Fruit fly (Drosophila melanogaster) whole organism, wandering third instar larva: Measurements from ENCODE around the gene lush.

ENCODE experiments used
- Abd-B ChIP-seq: fragments of >200 bp; optimal IDR thresholded peaks from 2 replicates; lab custom pipeline; 2017; ENCODE audit warnings: missing biosample characterization, missing genetic modification characterization
- CG32264 ChIP-seq: fragments of 200-800 bp; sonication (Bioruptor generic); optimal IDR thresholded peaks from 2 replicates; lab custom pipeline; 2016; ENCODE audit warnings: missing biosample characterization, missing genetic modification characterization
- CG9705 ChIP-seq: fragments of 200-800 bp; sonication (Bioruptor generic); optimal IDR thresholded peaks from 2 replicates; lab custom pipeline; 2018; ENCODE audit warnings: missing biosample characterization, mild to moderate bottlenecking, missing genetic modification characterization
- CrebA ChIP-seq: fragments of 200-800 bp; sonication (Bioruptor generic); optimal IDR thresholded peaks from 2 replicates; lab custom pipeline; 2016; ENCODE audit warnings: missing biosample characterization, mild to moderate bottlenecking, missing genetic modification characterization, borderline replicate concordance
- Dfd ChIP-seq: fragments of >200 bp; optimal IDR thresholded peaks from 2 replicates; lab custom pipeline; 2017; ENCODE audit warnings: missing biosample characterization, missing genetic modification characterization
- Dif ChIP-seq: fragments of 200-275, 200-300 bp; sonication (Bioruptor generic); optimal IDR thresholded peaks from 2 replicates; lab custom pipeline; 2018; ENCODE audit warnings: missing biosample characterization, missing genetic modification characterization; ENCODE audit not compliant: partially characterized antibody
- HLH106 ChIP-seq: fragments of 200-800 bp; optimal IDR thresholded peaks from 3 replicates; lab custom pipeline; 2019; ENCODE audit warnings: missing biosample characterization, mild to moderate bottlenecking, missing genetic modification characterization, moderate library complexity
- Hnf4 ChIP-seq: fragments of 200-800 bp; sonication (Bioruptor generic); optimal IDR thresholded peaks from 2 replicates; lab custom pipeline; 2016; ENCODE audit warnings: missing biosample characterization, mild to moderate bottlenecking, missing genetic modification characterization
- Hr78 ChIP-seq: fragments of >200 bp; optimal IDR thresholded peaks from 2 replicates; lab custom pipeline; 2017; ENCODE audit warnings: missing biosample characterization, missing genetic modification characterization
- Hr83 ChIP-seq: fragments of 200-300 bp; sonication (Bioruptor generic); optimal IDR thresholded peaks from 2 replicates; lab custom pipeline; 2016; ENCODE audit warnings: missing biosample characterization, mild to moderate bottlenecking, missing genetic modification characterization, moderate library complexity; ENCODE audit not compliant: poor library complexity, severe bottlenecking
- Mio ChIP-seq: sonication (Bioruptor generic); optimal IDR thresholded peaks from 2 replicates; lab custom pipeline; 2016; ENCODE audit warnings: missing biosample characterization, missing genetic modification characterization
- Myc ChIP-seq: fragments of >200 bp; optimal IDR thresholded peaks from 2 replicates; lab custom pipeline; 2017
- N ChIP-seq: fragments of >200 bp; optimal IDR thresholded peaks from 2 replicates; lab custom pipeline; 2018; ENCODE audit warnings: missing biosample characterization, missing external identifiers, missing genetic modification characterization
- OdsH ChIP-seq: fragments of 200-800 bp; sonication (Bioruptor generic); optimal IDR thresholded peaks from 2 replicates; lab custom pipeline; 2016; ENCODE audit warnings: missing biosample characterization, mild to moderate bottlenecking, missing genetic modification characterization
- Rel ChIP-seq, 2 experiments: fragments of 200-800 bp; sonication (Bioruptor generic) in 1 of 2; optimal IDR thresholded peaks; 2 replicates in 1 of 2; 3 replicates in 1 of 2; lab custom pipeline; 2016 to 2019; ENCODE audit warnings: mild to moderate bottlenecking in 2 of 2, missing biosample characterization in 2 of 2, missing genetic modification characterization in 2 of 2, moderate library complexity in 1 of 2
- Sp1 ChIP-seq: fragments of 200-800 bp; sonication (Bioruptor generic); optimal IDR thresholded peaks from 3 replicates; lab custom pipeline; 2019; ENCODE audit warnings: missing biosample characterization, mild to moderate bottlenecking, missing genetic modification characterization, moderate library complexity
- Vsx2 ChIP-seq: fragments of 200-300, 225-300 bp; sonication (Bioruptor generic); optimal IDR thresholded peaks from 2 replicates; lab custom pipeline; 2018; ENCODE audit warnings: missing biosample characterization, missing genetic modification characterization; ENCODE audit not compliant: partially characterized antibody
- br ChIP-seq: fragments of 200-800 bp; sonication (Bioruptor generic); optimal IDR thresholded peaks from 2 replicates; lab custom pipeline; 2016; ENCODE audit warnings: missing biosample characterization, missing genetic modification characterization
- brk ChIP-seq: fragments of 200-800 bp; sonication (Bioruptor generic); optimal IDR thresholded peaks from 2 replicates; lab custom pipeline; 2016; ENCODE audit warnings: missing biosample characterization, mild to moderate bottlenecking, missing genetic modification characterization
- dl ChIP-seq, 2 experiments: fragments of 175-275, 200-275 bp in 1 of 2; fragments of 200-275 bp in 1 of 2; sonication (Bioruptor generic); optimal IDR thresholded peaks; lab custom pipeline; 2018; ENCODE audit warnings: mild to moderate bottlenecking in 2 of 2, missing biosample characterization in 2 of 2, missing genetic modification characterization in 2 of 2, moderate library complexity in 2 of 2; ENCODE audit not compliant: partially characterized antibody in 2 of 2, insufficient read depth in 1 of 2
- dmrt93B ChIP-seq: fragments of 200-800 bp; sonication (Bioruptor generic); optimal IDR thresholded peaks from 2 replicates; lab custom pipeline; 2018; ENCODE audit warnings: missing biosample characterization, mild to moderate bottlenecking, missing genetic modification characterization
- dsf ChIP-seq: sonication (Bioruptor generic); optimal IDR thresholded peaks from 2 replicates; lab custom pipeline; 2016; ENCODE audit warnings: missing biosample characterization, missing genetic modification characterization, borderline replicate concordance
- ey ChIP-seq: fragments of 200-800 bp; sonication (Bioruptor generic); optimal IDR thresholded peaks from 2 replicates; lab custom pipeline; 2016; ENCODE audit warnings: missing biosample characterization, missing genetic modification characterization
- foxo ChIP-seq, 2 experiments: fragments of 200-800 bp; sonication (Bioruptor generic); optimal IDR thresholded peaks; 2 replicates in 1 of 2; 3 replicates in 1 of 2; lab custom pipeline; 2016 to 2017; ENCODE audit warnings: missing biosample characterization in 2 of 2, missing genetic modification characterization in 2 of 2
- fru ChIP-seq: fragments of 200-800 bp; sonication (Bioruptor generic); optimal IDR thresholded peaks from 3 replicates; lab custom pipeline; 2016; ENCODE audit warnings: missing biosample characterization, mild to moderate bottlenecking, missing genetic modification characterization
- h ChIP-seq: fragments of 200-800 bp; sonication (Bioruptor generic); optimal IDR thresholded peaks from 3 replicates; lab custom pipeline; 2016; ENCODE audit warnings: missing biosample characterization, mild to moderate bottlenecking, missing genetic modification characterization
- jim ChIP-seq: fragments of 175-275, 200-325 bp; sonication (Bioruptor generic); optimal IDR thresholded peaks from 2 replicates; lab custom pipeline; 2016; ENCODE audit warnings: missing biosample characterization, mild to moderate bottlenecking, missing genetic modification characterization
- lola ChIP-seq: fragments of >200 bp; optimal IDR thresholded peaks from 2 replicates; lab custom pipeline; 2017; ENCODE audit warnings: missing biosample characterization, missing genetic modification characterization
- pan ChIP-seq: fragments of >200 bp; optimal IDR thresholded peaks from 2 replicates; lab custom pipeline; 2017
- psq ChIP-seq: fragments of 200-800 bp; sonication (Bioruptor generic); optimal IDR thresholded peaks from 3 replicates; lab custom pipeline; 2017; ENCODE audit warnings: missing biosample characterization, mild to moderate bottlenecking, missing genetic modification characterization, moderate library complexity
- rgr ChIP-seq: fragments of 200-800 bp; sonication (Bioruptor generic); optimal IDR thresholded peaks from 3 replicates; lab custom pipeline; 2016; ENCODE audit warnings: missing biosample characterization, mild to moderate bottlenecking, missing genetic modification characterization
- sage ChIP-seq: fragments of 200-800 bp; sonication (Bioruptor generic); optimal IDR thresholded peaks from 2 replicates; lab custom pipeline; 2016; ENCODE audit warnings: missing biosample characterization, mild to moderate bottlenecking, missing genetic modification characterization
- sv ChIP-seq: fragments of 200-800 bp; sonication (Bioruptor generic); optimal IDR thresholded peaks from 3 replicates; lab custom pipeline; 2016; ENCODE audit warnings: missing biosample characterization, missing genetic modification characterization
- tai ChIP-seq: sonication (Bioruptor generic); optimal IDR thresholded peaks from 2 replicates; lab custom pipeline; 2016; ENCODE audit warnings: missing biosample characterization, missing genetic modification characterization
- usp ChIP-seq: fragments of >200 bp; optimal IDR thresholded peaks from 2 replicates; lab custom pipeline; 2017; ENCODE audit warnings: missing biosample characterization, missing genetic modification characterization
- woc ChIP-seq: sonication (Bioruptor generic); optimal IDR thresholded peaks from 2 replicates; lab custom pipeline; 2016; ENCODE audit warnings: missing biosample characterization, mild to moderate bottlenecking, missing genetic modification characterization

The lush gene

dm6 chr3L:19635478-19635996 is 29.6 kb upstream of the lush start, which contains the start of gene wnd:
wnd (minus strand) TSS chr3L:19635783.
- peak; percentile 56 for TF ChIP-seq sage
- TF ChIP-seq rgr (GFP tag; lab: Kevin White, UChicago), result no peak
- no peak for TF ChIP-seq foxo (GFP tag; optimal IDR thresholded peaks at IDR 0.05; lab: Kevin White, UChicago)
- TF ChIP-seq br (GFP tag; lab: Kevin White, UChicago), result peak; percentile 9
- peak; percentile 16 for TF ChIP-seq Rel (GFP tag; optimal IDR thresholded peaks at IDR 0.05; lab: Kevin White, UChicago)
- TF ChIP-seq Rel (tag; optimal IDR thresholded peaks at IDR 0.05; lab: Kevin White, UChicago), result no peak
- TF ChIP-seq h, result no peak
- TF ChIP-seq fru (GFP tag; lab: Kevin White, UChicago), result no peak
- no peak for TF ChIP-seq Hnf4
- peak; percentile 40 for TF ChIP-seq CrebA (GFP tag; lab: Kevin White, UChicago)
- TF ChIP-seq brk (GFP tag; lab: Kevin White, UChicago), result no peak
- TF ChIP-seq dl (GFP tag; optimal IDR thresholded peaks at IDR 0.05; lab: Kevin White, UChicago; ENCODE audit: insufficient read depth in 1 of 2, partially characterized antibody in 2 of 2), result peak; percentile 81 to 88
- peak; percentile 93 for TF ChIP-seq Dif (GFP tag; lab: Kevin White, UChicago)
- peak; percentile 82 for TF ChIP-seq psq (GFP tag; lab: Kevin White, UChicago)
- TF ChIP-seq Vsx2 (GFP tag; lab: Kevin White, UChicago), result peak; percentile 94

dm6 chr3L:19634788-19635448 is 29.0 kb upstream of the lush start:
- TF ChIP-seq sv (GFP tag; lab: Kevin White, UChicago), result no peak
- TF ChIP-seq foxo (GFP tag; optimal IDR thresholded peaks at IDR 0.05; lab: Kevin White, UChicago), result peak in 1 of 2 experiments; percentile 78
- TF ChIP-seq rgr (GFP tag; lab: Kevin White, UChicago), result peak; percentile 31
- peak; percentile 25 for TF ChIP-seq tai (GFP tag; lab: Kevin White, UChicago)
- no peak for TF ChIP-seq ey (GFP tag; lab: Kevin White, UChicago)
- TF ChIP-seq brk (GFP tag; lab: Kevin White, UChicago), result peak; percentile 33
- TF ChIP-seq Abd-B (GFP tag; lab: Kevin White, UChicago), result no peak
- peak; percentile 32 for TF ChIP-seq h
- peak; percentile 57 for TF ChIP-seq OdsH (GFP tag; lab: Kevin White, UChicago)
- no peak for TF ChIP-seq Rel (GFP tag; optimal IDR thresholded peaks at IDR 0.05; lab: Kevin White, UChicago)
- peak; percentile 14 for TF ChIP-seq Rel (tag; optimal IDR thresholded peaks at IDR 0.05; lab: Kevin White, UChicago)
- TF ChIP-seq Hnf4, result no peak
- TF ChIP-seq CG9705, result no peak
- TF ChIP-seq dl (GFP tag; optimal IDR thresholded peaks at IDR 0.05; lab: Kevin White, UChicago; ENCODE audit: insufficient read depth in 1 of 2, partially characterized antibody in 2 of 2), result no peak
- no peak for TF ChIP-seq lola
- no peak for TF ChIP-seq Dif (GFP tag; lab: Kevin White, UChicago)
- TF ChIP-seq Mio (GFP tag; lab: Kevin White, UChicago), result no peak
- peak; percentile 75 for TF ChIP-seq Dfd (GFP tag; lab: Kevin White, UChicago)
- peak; percentile 84 for TF ChIP-seq Sp1 (GFP tag; lab: Kevin White, UChicago)
- no peak for TF ChIP-seq CG32264 (GFP tag; lab: Kevin White, UChicago)
- peak; percentile 63 for TF ChIP-seq HLH106
- no peak for TF ChIP-seq N (GFP tag; lab: Kevin White, UChicago)
- peak; percentile 63 for TF ChIP-seq fru (GFP tag; lab: Kevin White, UChicago)
- no peak for TF ChIP-seq usp (GFP tag; lab: Kevin White, UChicago)
- no peak for TF ChIP-seq Myc
- TF ChIP-seq psq (GFP tag; lab: Kevin White, UChicago), result peak; percentile 91
- no peak for TF ChIP-seq pan
- peak; percentile 11 for TF ChIP-seq woc (GFP tag; lab: Kevin White, UChicago)

dm6 chr3L:19632766-19633632 is 27.1 kb upstream of the lush start:
- TF ChIP-seq jim (GFP tag; lab: Kevin White, UChicago) (no peak), CG9705 (no peak), ey (GFP tag; lab: Kevin White, UChicago) (peak; percentile 72), Vsx2 (GFP tag; lab: Kevin White, UChicago) (peak; percentile 67), psq (GFP tag; lab: Kevin White, UChicago) (peak; percentile 60), Sp1 (GFP tag; lab: Kevin White, UChicago) (peak; percentile 52), N (GFP tag; lab: Kevin White, UChicago) (peak; percentile 3), brk (GFP tag; lab: Kevin White, UChicago) (peak; percentile 48), lola (no peak), br (GFP tag; lab: Kevin White, UChicago) (peak; percentile 44), dmrt93B (GFP tag; lab: Kevin White, UChicago) (peak; percentile 52), sv (GFP tag; lab: Kevin White, UChicago) (peak; percentile 70), Mio (GFP tag; lab: Kevin White, UChicago) (no peak), Hr83 (GFP tag; lab: Kevin White, UChicago) (peak; percentile 4), woc (GFP tag; lab: Kevin White, UChicago) (peak; percentile 50), dl (GFP tag; optimal IDR thresholded peaks at IDR 0.05; lab: Kevin White, UChicago; ENCODE audit: insufficient read depth in 1 of 2, partially characterized antibody in 2 of 2) (peak; percentile 88 to 91), Myc (no peak), Rel (GFP tag; optimal IDR thresholded peaks at IDR 0.05; lab: Kevin White, UChicago) (no peak), Rel (tag; optimal IDR thresholded peaks at IDR 0.05; lab: Kevin White, UChicago) (peak; percentile 96), pan (no peak), usp (GFP tag; lab: Kevin White, UChicago) (no peak), dsf (GFP tag; lab: Kevin White, UChicago) (no peak), tai (GFP tag; lab: Kevin White, UChicago) (no peak), Hr78 (GFP tag; lab: Kevin White, UChicago) (no peak), sage (peak; percentile 54), CG32264 (GFP tag; lab: Kevin White, UChicago) (no peak), fru (GFP tag; lab: Kevin White, UChicago) (peak; percentile 59), Abd-B (GFP tag; lab: Kevin White, UChicago) (no peak)
